Fruit fly (Drosophila melanogaster): Measurements from ENCODE around the gene CG43759.

Gene CG43759

dm6 chrX:19020062-19020461, 89.9 kb downstream of the CG43759 start:
- TF ChIP-seq noc (tag; optimal IDR thresholded peaks at IDR 0.05), result no peak

dm6 chrX:19028584-19028983, 98.4 kb downstream of the CG43759 start:
- no peak for TF ChIP-seq noc (tag; optimal IDR thresholded peaks at IDR 0.05)

DNA sequence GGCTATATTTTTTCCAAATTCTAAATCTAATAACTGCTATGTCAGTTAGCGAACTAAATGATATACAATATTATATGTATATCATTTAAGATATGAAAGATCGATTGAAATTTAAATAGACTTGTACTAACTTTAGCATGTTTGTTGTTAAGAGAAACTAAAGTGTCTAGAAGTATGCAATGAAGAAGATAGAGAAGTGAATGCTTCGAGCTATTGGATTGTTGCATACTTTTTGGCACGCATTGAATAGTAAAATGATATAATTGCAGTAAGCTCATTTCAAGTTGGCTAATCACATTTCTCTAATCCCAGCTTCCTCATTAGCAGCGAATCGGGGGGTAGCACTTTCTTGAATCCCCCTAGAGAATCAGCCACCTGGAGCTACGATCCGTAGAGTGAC, 103.6 kb downstream of the CG43759 start:
- TF ChIP-seq noc (tag; optimal IDR thresholded peaks at IDR 0.05), result no peak

dm6 chrX:19037137-19037536, 107.0 kb downstream of the CG43759 start:
- TF ChIP-seq noc (tag; optimal IDR thresholded peaks at IDR 0.05), result no peak

DNA sequence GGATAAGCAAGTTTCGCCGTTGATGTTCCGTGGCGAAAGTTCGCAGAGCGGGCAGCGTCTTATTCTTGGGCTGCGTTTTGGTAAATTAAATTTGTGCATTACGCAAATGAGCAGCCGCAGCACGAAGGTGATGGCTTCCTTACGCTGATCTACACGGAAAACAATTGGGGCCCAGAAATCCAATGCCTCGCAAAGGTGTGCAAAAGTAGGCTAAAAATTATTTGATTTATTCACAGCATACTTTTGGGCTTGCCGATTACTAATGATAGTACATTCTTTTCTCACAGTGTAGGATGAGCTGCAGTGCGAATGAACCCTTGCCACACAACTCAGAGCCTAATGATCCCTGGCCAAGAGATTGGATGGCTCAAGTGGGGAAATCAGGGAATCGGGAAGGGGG, 110.1 kb downstream of the CG43759 start:
- no peak for TF ChIP-seq noc (tag; optimal IDR thresholded peaks at IDR 0.05)

DNA sequence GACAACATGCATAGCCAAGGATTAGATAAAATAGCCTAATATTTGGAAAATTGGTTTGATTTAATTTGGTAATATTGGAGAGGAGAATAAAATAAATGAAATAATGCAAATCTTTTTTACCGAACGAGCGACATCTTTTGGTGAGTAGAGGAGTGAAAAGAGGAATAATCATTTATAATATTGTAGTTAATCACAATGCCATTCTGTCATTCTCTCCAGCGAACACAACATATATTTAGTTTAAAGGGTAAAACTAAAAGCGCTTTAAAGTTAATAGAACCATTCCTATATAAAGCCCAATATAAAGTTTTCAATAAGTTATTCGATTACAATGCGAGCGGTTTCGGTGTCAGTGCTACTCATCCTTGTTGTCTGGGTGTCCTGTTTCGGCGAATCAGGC, 120.0 kb downstream of the CG43759 start, which contains the start of gene Diedel3:
Gene Diedel3 (plus strand): TSS at position 301 of the 400 bp plus-strand sequence.
- no peak for TF ChIP-seq noc (tag; optimal IDR thresholded peaks at IDR 0.05)

DNA sequence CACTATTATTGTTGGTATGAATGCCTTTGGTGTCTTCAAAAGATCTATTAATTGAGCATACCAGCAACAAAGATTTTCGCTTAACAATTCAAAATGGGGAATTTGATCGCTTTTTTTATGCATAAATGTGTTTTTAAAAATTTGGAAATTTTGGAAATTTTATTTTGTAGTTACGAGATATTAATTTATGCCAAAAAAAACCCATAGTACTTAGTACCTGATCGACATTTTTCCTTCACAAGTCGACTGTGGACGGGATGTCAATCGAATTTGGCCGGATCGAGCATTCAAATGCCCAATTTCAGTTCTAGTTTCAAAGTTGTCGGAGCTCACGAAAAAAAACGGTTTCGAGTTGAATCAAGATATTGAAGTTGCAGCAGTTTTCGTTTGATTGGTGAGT, 126.5 kb downstream of the CG43759 start, which contains the start of gene CG14190:
Gene CG14190 (plus strand): TSS at position 301 of the 400 bp plus-strand sequence.
- no peak for TF ChIP-seq noc (tag; optimal IDR thresholded peaks at IDR 0.05)

dm6 chrX:19068873-19069272, 138.7 kb downstream of the CG43759 start, which contains the start of gene CG34330:
TSS of gene CG34330 (minus strand) at chrX:19068973.
- no peak for TF ChIP-seq noc (tag; optimal IDR thresholded peaks at IDR 0.05)

DNA sequence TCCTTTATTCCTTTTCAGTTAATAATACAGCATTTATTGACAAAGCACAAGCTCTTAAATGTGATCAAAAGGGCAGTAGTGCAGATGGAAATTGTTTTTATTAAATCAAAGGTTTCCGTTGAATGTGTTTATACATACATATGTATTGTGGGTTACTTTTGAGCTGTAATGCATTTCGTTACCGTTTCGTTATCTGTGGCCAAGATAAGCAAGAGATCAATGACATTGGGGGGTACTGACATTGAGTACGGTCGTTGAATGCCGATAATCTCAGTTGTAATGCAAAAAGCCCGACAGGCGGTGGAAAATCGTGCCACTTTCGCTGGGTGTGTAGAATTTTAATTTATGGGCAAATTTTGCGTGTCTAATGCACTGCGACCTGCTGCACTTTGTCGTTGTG, 142.8 kb downstream of the CG43759 start:
- no peak for TF ChIP-seq noc (tag; optimal IDR thresholded peaks at IDR 0.05)

DNA sequence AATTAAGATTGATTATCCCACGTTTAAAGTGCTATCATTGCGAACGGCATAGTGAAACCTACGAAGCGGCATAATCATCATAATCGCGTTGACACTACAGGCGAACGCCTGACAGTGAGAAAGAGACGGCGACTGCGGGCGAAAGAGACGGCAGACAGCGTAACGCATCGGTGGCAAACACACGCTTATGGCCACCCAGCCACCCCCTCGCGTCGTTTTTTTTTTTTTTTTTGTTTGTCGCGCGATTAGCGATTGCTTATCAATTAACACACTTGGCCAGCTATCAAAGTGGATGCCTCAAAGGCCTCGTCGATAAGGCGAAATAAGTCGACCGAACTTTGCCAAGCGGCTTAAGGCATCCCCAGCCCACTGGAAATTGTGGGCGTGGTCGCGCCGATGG, 143.7 kb downstream of the CG43759 start:
- TF ChIP-seq noc (tag; optimal IDR thresholded peaks at IDR 0.05), result no peak

- TF ChIP-seq noc (tag; optimal IDR thresholded peaks at IDR 0.05), result no peak
These were observed 144.4 kb downstream of the CG43759 start for dm6 chrX:19074585-19074984.

DNA sequence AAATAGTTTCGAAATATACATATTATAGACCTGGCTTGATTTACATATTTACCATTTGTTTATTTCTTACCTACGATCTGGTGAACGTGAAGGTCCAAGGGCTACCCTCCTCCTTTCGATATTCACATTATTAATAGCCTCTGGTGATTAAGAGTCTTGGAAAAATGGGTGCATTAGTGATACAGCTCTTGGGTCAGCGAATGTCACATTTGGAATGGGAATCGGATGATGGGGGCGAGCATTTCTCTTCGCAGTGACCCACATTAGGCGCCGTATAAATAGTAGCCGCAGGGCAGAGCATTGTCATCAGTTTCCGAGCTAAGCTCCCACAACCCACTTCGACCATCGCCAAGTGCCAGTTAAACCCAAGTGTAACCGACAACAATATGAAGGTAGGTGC, 147.3 kb downstream of the CG43759 start, which contains the start of gene CG7406:
Gene CG7406 (plus strand): TSS at position 301 of the 400 bp plus-strand sequence.
- TF ChIP-seq noc (tag; optimal IDR thresholded peaks at IDR 0.05), result no peak

Measured in whole organism, larva.